Worm (Caenorhabditis elegans) whole organism, L4 larva: ENCODE measurements around the gene F08H9.3.
A peak's percentile ranks its signal among the peaks of the same experiment; 100 is the strongest.

Source experiments
- F49E8.2 ChIP-seq: sonication (generic microtip); optimal IDR thresholded peaks from 2 replicates; lab custom pipeline; 2016; ENCODE audit warnings: missing compliant biosample characterization, mild to moderate bottlenecking, missing genetic modification characterization, borderline replicate concordance
- T20F7.1 ChIP-seq: fragments of 200-800 bp; sonication (Bioruptor generic); optimal IDR thresholded peaks from 2 replicates; lab custom pipeline; 2018; ENCODE audit warnings: mild to moderate bottlenecking, missing genetic modification characterization, missing compliant biosample characterization
- Y105C5A.15 ChIP-seq: fragments of 200-800 bp; sonication (Bioruptor generic); IDR thresholded peaks from 2 replicates; pipeline ENCODE4 v1.3.6; 2022; ENCODE audit warnings: missing genetic modification characterization, missing compliant biosample characterization
- Y48G9A.11 ChIP-seq: fragments of 200-800 bp; sonication (Bioruptor generic); IDR thresholded peaks from 2 replicates; pipeline ENCODE4 v1.3.6; 2022; ENCODE audit warnings: missing genetic modification reagents, missing genetic modification characterization, missing compliant biosample characterization
- aha-1 ChIP-seq: fragments of 150-350 bp; peaks from one replicate; lab custom pipeline; 2014; ENCODE audit warnings: missing biosample characterization, missing genetic modification characterization
- ama-1 ChIP-seq: fragments of 150-350 bp; optimal IDR thresholded peaks from 2 replicates; lab custom pipeline; 2014; ENCODE audit warnings: inconsistent platforms, mixed read lengths
- ceh-28 ChIP-seq: fragments of 150-350 bp; optimal IDR thresholded peaks from 2 replicates; lab custom pipeline; 2014; ENCODE audit warnings: missing biosample characterization, missing genetic modification reagents, missing genetic modification characterization
- ceh-44 ChIP-seq: fragments of 200-800 bp; sonication (Bioruptor generic); IDR thresholded peaks from 2 replicates; pipeline ENCODE4 v1.3.6; 2022; ENCODE audit warnings: missing genetic modification reagents, missing genetic modification characterization, missing compliant biosample characterization
- daf-19 ChIP-seq: fragments of 200-800 bp; sonication (Bioruptor generic); conservative IDR thresholded peaks from 2 replicates; pipeline ENCODE4 v1.3.6; 2022; ENCODE audit warnings: missing genetic modification characterization, missing compliant biosample characterization
- dmd-9 ChIP-seq: fragments of 200-800 bp; sonication (Bioruptor generic); IDR thresholded peaks from 2 replicates; pipeline ENCODE4 v1.3.6; 2022; ENCODE audit warnings: missing genetic modification reagents, missing genetic modification characterization, missing compliant biosample characterization
- dve-1 ChIP-seq: sonication (generic microtip); optimal IDR thresholded peaks from 2 replicates; lab custom pipeline; 2017; ENCODE audit warnings: antibody characterized with exemption, mild to moderate bottlenecking, missing genetic modification characterization, missing compliant biosample characterization; ENCODE audit not compliant: insufficient read depth
- gei-8 ChIP-seq: fragments of 200-800 bp; sonication (Bioruptor generic); optimal IDR thresholded peaks from 2 replicates; lab custom pipeline; 2018; ENCODE audit warnings: mild to moderate bottlenecking, missing genetic modification characterization, missing compliant biosample characterization
- hif-1 ChIP-seq, 2 experiments: sonication (generic microtip); optimal IDR thresholded peaks; 2 replicates each; lab custom pipeline; 2016 to 2017; ENCODE audit warnings: missing compliant biosample characterization in 2 of 2, missing genetic modification characterization in 2 of 2, missing genetic modification reagents in 2 of 2, missing genotype in 2 of 2, mild to moderate bottlenecking in 1 of 2
- lin-29 ChIP-seq: fragments of 200-800 bp; sonication (Bioruptor generic); IDR thresholded peaks from 2 replicates; pipeline ENCODE4 v1.3.6; 2022; ENCODE audit warnings: missing genetic modification reagents, missing genetic modification characterization, missing compliant biosample characterization
- lin-38 ChIP-seq: fragments of 200-800 bp; sonication (Bioruptor generic); IDR thresholded peaks from 2 replicates; pipeline ENCODE4 v1.3.6; 2022; ENCODE audit warnings: missing genetic modification reagents, missing genetic modification characterization, missing compliant biosample characterization
- mdt-29 ChIP-seq: fragments of 200-800 bp; sonication (Bioruptor generic); IDR thresholded peaks from 2 replicates; pipeline ENCODE4 v1.3.6; 2022; ENCODE audit warnings: missing genetic modification reagents, missing genetic modification characterization, missing compliant biosample characterization
- mep-1 ChIP-seq: fragments of 150-350 bp; sonication (generic microtip); optimal IDR thresholded peaks from 3 replicates; lab custom pipeline; 2014; ENCODE audit warnings: missing biosample characterization, missing genetic modification characterization
- mes-2 ChIP-seq: sonication (generic microtip); optimal IDR thresholded peaks from 2 replicates; lab custom pipeline; 2016; ENCODE audit warnings: missing genotype, mild to moderate bottlenecking, missing genetic modification characterization, missing compliant biosample characterization; ENCODE audit not compliant: poor library complexity, severe bottlenecking
- mxl-3 ChIP-seq: fragments of 200-800 bp; sonication (Bioruptor generic); optimal IDR thresholded peaks from 2 replicates; lab custom pipeline; 2018; ENCODE audit warnings: mild to moderate bottlenecking, missing genetic modification characterization, missing compliant biosample characterization
- nhr-111 ChIP-seq: fragments of 200-800 bp; sonication (Bioruptor generic); optimal IDR thresholded peaks from 2 replicates; lab custom pipeline; 2018; ENCODE audit warnings: mild to moderate bottlenecking, missing genetic modification characterization, missing compliant biosample characterization
- nhr-25 ChIP-seq: sonication (generic microtip); optimal IDR thresholded peaks from 2 replicates; lab custom pipeline; 2017; ENCODE audit warnings: missing genetic modification characterization, mild to moderate bottlenecking, missing compliant biosample characterization, antibody characterized with exemption, moderate library complexity, borderline replicate concordance; ENCODE audit not compliant: insufficient read depth
- nhr-28 ChIP-seq: fragments of 150-350 bp; optimal IDR thresholded peaks from 2 replicates; lab custom pipeline; 2014; ENCODE audit warnings: missing biosample characterization, missing genetic modification characterization
- nhr-6 ChIP-seq: fragments of 150-350 bp; optimal IDR thresholded peaks from 2 replicates; lab custom pipeline; 2014; ENCODE audit warnings: missing biosample characterization, missing genetic modification characterization
- nhr-76 ChIP-seq: fragments of 150-350 bp; optimal IDR thresholded peaks from 2 replicates; lab custom pipeline; 2014; ENCODE audit warnings: missing biosample characterization, missing genetic modification characterization
- php-3 ChIP-seq: fragments of 200-800 bp; sonication (Bioruptor generic); IDR thresholded peaks from 2 replicates; pipeline ENCODE4 v1.3.6; 2022; ENCODE audit warnings: missing genetic modification reagents, missing genetic modification characterization, missing compliant biosample characterization
- pqm-1 ChIP-seq: sonication (generic microtip); optimal IDR thresholded peaks from 2 replicates; lab custom pipeline; 2017; ENCODE audit warnings: missing biosample characterization, missing genetic modification characterization
- snpc-1.2 ChIP-seq: fragments of 200-800 bp; sonication (Bioruptor generic); IDR thresholded peaks from 2 replicates; pipeline ENCODE4 v1.3.6; 2022; ENCODE audit warnings: missing genetic modification reagents, missing genetic modification characterization, missing compliant biosample characterization
- snpc-4 ChIP-seq: fragments of 150-350 bp; optimal IDR thresholded peaks from 2 replicates; lab custom pipeline; 2014; ENCODE audit warnings: missing biosample characterization, missing genetic modification characterization
- unc-130 ChIP-seq: sonication (generic microtip); optimal IDR thresholded peaks from 2 replicates; lab custom pipeline; 2016; ENCODE audit warnings: missing genetic modification reagents, missing genetic modification characterization, missing compliant biosample characterization
- unc-39 ChIP-seq: sonication (generic microtip); optimal IDR thresholded peaks from 2 replicates; lab custom pipeline; 2017; ENCODE audit warnings: missing biosample characterization, missing genetic modification characterization
- unc-62 ChIP-seq, 3 experiments: fragments of 150-350 bp in 1 of 3; sonication (generic microtip); optimal IDR thresholded peaks in 2 of 3; peaks in 1 of 3; 1 replicate in 1 of 3; 2 replicates in 2 of 3; lab custom pipeline; 2014 to 2017; ENCODE audit warnings: missing biosample characterization in 3 of 3, missing genetic modification characterization in 3 of 3, missing genetic modification reagents in 3 of 3, missing genotype in 1 of 3
- zag-1 ChIP-seq: fragments of 150-350 bp; optimal IDR thresholded peaks from 2 replicates; lab custom pipeline; 2014; ENCODE audit warnings: missing biosample characterization, missing genetic modification characterization
- ztf-11 ChIP-seq: fragments of 150-350 bp; optimal IDR thresholded peaks from 2 replicates; lab custom pipeline; 2014; ENCODE audit warnings: missing biosample characterization, missing genetic modification characterization

Gene F08H9.3

ce11 chrV:14498204-14498603 is 35.1 kb upstream of the F08H9.3 start:
- TF ChIP-seq F49E8.2 (tag; lab: Kevin White, UChicago): no peak
- peak in 1 of 2 experiments; percentile 16 for TF ChIP-seq unc-62 (GFP tag; optimal IDR thresholded peaks at IDR 0.05 in 1 of 2; lab: Kevin White, UChicago)
- TF ChIP-seq unc-62 (tag; optimal IDR thresholded peaks at IDR 0.05; lab: Kevin White, UChicago): no peak
- TF ChIP-seq pqm-1 (tag; lab: Kevin White, UChicago): no peak
- peak; percentile 4 for TF ChIP-seq nhr-25 (tag; lab: Kevin White, UChicago)
- TF ChIP-seq nhr-6 (tag; lab: Kevin White, UChicago): peak; percentile 62
- no peak for TF ChIP-seq dmd-9 (GFP tag; lab: Robert Waterston, UW)
- no peak for TF ChIP-seq snpc-1.2 (GFP tag; lab: Robert Waterston, UW)
- no peak for TF ChIP-seq unc-130
- no peak for TF ChIP-seq ama-1 (lab: Kevin White, UChicago)
- no peak for TF ChIP-seq dve-1 (tag; lab: Kevin White, UChicago)
- peak; percentile 13 for TF ChIP-seq nhr-28 (tag; lab: Kevin White, UChicago)

ce11 chrV:14496446-14496845 is 33.3 kb upstream of the F08H9.3 start:
- TF ChIP-seq unc-62 (GFP tag; optimal IDR thresholded peaks at IDR 0.05 in 1 of 2; lab: Kevin White, UChicago): peak in 1 of 2 experiments; percentile 58
- no peak for TF ChIP-seq unc-62 (tag; optimal IDR thresholded peaks at IDR 0.05; lab: Kevin White, UChicago)
- TF ChIP-seq gei-8 (GFP tag; lab: Kevin White, UChicago): no peak

ce11 chrV:14495493-14495892 is 32.4 kb upstream of the F08H9.3 start:
- TF ChIP-seq lin-38 (GFP tag; lab: Robert Waterston, UW) (no peak), unc-39 (tag; lab: Kevin White, UChicago) (no peak), hif-1 (tag; optimal IDR thresholded peaks at IDR 0.05; lab: Kevin White, UChicago) (no peak), T20F7.1 (GFP tag; lab: Kevin White, UChicago) (no peak), ztf-11 (no peak), ceh-44 (no peak), ceh-28 (tag; lab: Kevin White, UChicago) (no peak), mdt-29 (GFP tag; lab: Robert Waterston, UW) (no peak), mep-1 (tag; lab: Kevin White, UChicago) (no peak), daf-19 (GFP tag; lab: Robert Waterston, UW) (no peak), Y48G9A.11 (GFP tag; lab: Robert Waterston, UW) (no peak), lin-29 (GFP tag; lab: Robert Waterston, UW) (no peak), nhr-76 (tag; lab: Kevin White, UChicago) (no peak)
- TF ChIP-seq, all 104 proteins: peak for 0

DNA sequence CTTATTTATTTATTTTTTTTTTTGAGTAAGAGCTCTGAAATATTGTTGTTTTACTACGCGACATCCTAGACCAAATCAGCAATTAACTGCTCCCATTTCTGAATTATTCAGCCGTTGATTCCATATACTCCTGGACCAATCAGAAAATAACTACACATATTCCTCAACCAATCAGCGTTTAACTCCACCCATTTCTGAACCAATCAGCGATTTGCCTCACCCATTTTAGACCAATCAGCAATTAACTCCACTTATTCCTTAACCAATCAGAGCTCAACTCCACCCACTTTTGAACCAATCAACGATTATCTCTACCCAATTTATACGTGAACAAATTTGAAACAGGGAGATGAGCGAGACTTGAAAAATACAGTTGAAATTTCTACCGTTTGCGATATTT is 30.5 kb upstream of the F08H9.3 start:
- peak in 1 of 2 experiments; percentile 40 for TF ChIP-seq unc-62 (GFP tag; optimal IDR thresholded peaks at IDR 0.05 in 1 of 2; lab: Kevin White, UChicago)
- no peak for TF ChIP-seq unc-62 (tag; optimal IDR thresholded peaks at IDR 0.05; lab: Kevin White, UChicago)
- TF ChIP-seq aha-1 (tag; lab: Kevin White, UChicago): peak; percentile 11
- no peak for TF ChIP-seq php-3

DNA sequence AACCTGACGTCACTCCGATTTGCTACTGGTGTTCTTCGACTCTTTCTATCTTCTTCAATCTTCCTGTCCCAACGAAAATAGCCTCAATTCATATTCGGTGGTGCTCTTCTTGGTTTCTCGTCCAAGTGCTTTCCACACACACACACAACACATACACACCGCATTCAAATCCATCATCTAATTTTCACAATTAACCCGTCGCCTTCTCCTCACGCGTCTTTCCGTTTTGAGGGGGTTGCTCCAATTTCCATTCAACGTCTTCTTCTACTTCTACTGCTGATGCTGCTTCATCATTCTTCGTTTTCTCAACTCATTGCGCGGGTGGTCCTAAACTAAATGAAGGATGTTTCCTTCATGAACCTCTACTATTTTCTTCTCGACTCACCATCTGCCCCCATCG is 28.0 kb upstream of the F08H9.3 start:
- no peak for TF ChIP-seq Y105C5A.15 (GFP tag; lab: Robert Waterston, UW)
- no peak for TF ChIP-seq Y48G9A.11 (GFP tag; lab: Robert Waterston, UW)
- no peak for TF ChIP-seq zag-1 (tag; lab: Kevin White, UChicago)
- no peak for TF ChIP-seq nhr-25 (tag; lab: Kevin White, UChicago)
- TF ChIP-seq mes-2: no peak
- no peak for TF ChIP-seq mxl-3 (GFP tag; lab: Kevin White, UChicago)
- no peak for TF ChIP-seq nhr-111 (GFP tag; lab: Kevin White, UChicago)
- TF ChIP-seq snpc-1.2 (GFP tag; lab: Robert Waterston, UW): no peak
- TF ChIP-seq snpc-4 (tag; lab: Kevin White, UChicago): no peak
